Worm (Caenorhabditis elegans) whole organism, early embryonic: Measurements from ENCODE around the gene col-102.

Experiments
- aly-1 ChIP-seq: sonication (generic microtip); optimal IDR thresholded peaks from 2 replicates; lab custom pipeline; 2016; ENCODE audit warnings: missing genetic modification characterization, missing compliant biosample characterization
- ama-1 ChIP-seq: fragments of 150-350 bp; optimal IDR thresholded peaks from 2 replicates; lab custom pipeline; 2014
- ets-7 ChIP-seq: sonication (generic microtip); optimal IDR thresholded peaks from 2 replicates; lab custom pipeline; 2016; ENCODE audit warnings: missing genotype, missing genetic modification characterization, missing compliant biosample characterization
- hmbx-1 ChIP-seq: sonication (generic microtip); optimal IDR thresholded peaks from 2 replicates; lab custom pipeline; 2016; ENCODE audit warnings: mild to moderate bottlenecking, missing genetic modification characterization, missing compliant biosample characterization
- hmg-4 ChIP-seq: fragments of 200-800 bp; sonication (Bioruptor generic); optimal IDR thresholded peaks from 2 replicates; lab custom pipeline; 2018; ENCODE audit warnings: mild to moderate bottlenecking, missing genetic modification characterization, missing compliant biosample characterization
- scrt-1 ChIP-seq: fragments of 200-800 bp; sonication (Bioruptor generic); IDR thresholded peaks from 2 replicates; pipeline ENCODE4 v1.3.6; 2022; ENCODE audit warnings: missing genetic modification characterization, missing compliant biosample characterization
- tbx-11 ChIP-seq: fragments of 200-800 bp; sonication (Bioruptor generic); IDR thresholded peaks from 2 replicates; pipeline ENCODE4 v1.3.6; 2022; ENCODE audit warnings: missing genetic modification characterization, missing compliant biosample characterization

ce11 chrIV:587729-588128 lies 16.5 kb upstream of the col-102 start, which contains the start of gene C18H7.12:
- TF ChIP-seq scrt-1 (GFP tag; lab: Robert Waterston, UW), result no peak
- TF ChIP-seq ama-1 (lab: Kevin White, UChicago), result no peak
- no peak for TF ChIP-seq hmbx-1 (tag; lab: Kevin White, UChicago)
- no peak for TF ChIP-seq ets-7 (tag; lab: Kevin White, UChicago)
- no peak for TF ChIP-seq aly-1 (tag; lab: Kevin White, UChicago)
- TF ChIP-seq tbx-11, result no peak
- TF ChIP-seq hmg-4 (GFP tag; lab: Kevin White, UChicago), result no peak
